Worm (Caenorhabditis elegans) whole organism, L4 larva: ENCODE measurements around the gene F10E7.11.

Experiments used
- ama-1 ChIP-seq: fragments of 150-350 bp; optimal IDR thresholded peaks from 2 replicates; lab custom pipeline; 2014; ENCODE audit warnings: inconsistent platforms, mixed read lengths
- lin-39 ChIP-seq: fragments of 150-350 bp; optimal IDR thresholded peaks from 2 replicates; lab custom pipeline; 2014; ENCODE audit warnings: missing biosample characterization, missing genetic modification reagents, missing genetic modification characterization
- nhr-77 ChIP-seq: fragments of 150-350 bp; optimal IDR thresholded peaks from 2 replicates; lab custom pipeline; 2014; ENCODE audit warnings: missing biosample characterization, missing genetic modification characterization
- saeg-2 ChIP-seq: fragments of 200-800 bp; sonication (Bioruptor generic); IDR thresholded peaks from 2 replicates; pipeline ENCODE4 v1.3.6; 2022; ENCODE audit warnings: missing genetic modification reagents, missing genetic modification characterization, missing compliant biosample characterization

DNA sequence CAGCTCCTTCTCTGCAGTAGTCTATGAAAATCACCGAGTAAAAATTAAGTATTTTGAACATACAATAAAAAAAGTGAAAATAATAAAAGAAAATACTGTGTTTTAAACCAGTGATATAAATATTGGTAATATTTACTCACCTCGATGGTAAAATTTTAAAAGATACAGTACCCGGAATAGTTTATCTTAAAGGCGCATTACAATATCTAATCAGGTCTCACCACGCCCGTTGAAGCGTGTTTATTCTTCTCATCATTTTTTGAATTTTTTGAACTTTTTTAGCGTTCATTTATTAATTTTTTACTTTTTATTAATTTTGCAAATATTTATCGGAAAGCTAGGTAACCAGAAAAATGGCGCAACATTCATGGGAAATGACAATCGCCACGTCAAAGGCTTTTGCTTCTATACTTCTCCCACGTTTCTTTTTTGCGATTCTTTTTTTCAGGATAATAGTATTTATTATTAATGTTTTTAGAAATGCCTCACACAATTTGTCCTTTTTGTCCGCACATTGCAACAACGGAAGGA, 865 bp downstream of the F10E7.11 start, which contains the start of gene F10E7.2:
- TF ChIP-seq saeg-2 (GFP tag; lab: Robert Waterston, UW) (no peak), nhr-77 (tag; lab: Kevin White, UChicago) (no peak), ama-1 (lab: Kevin White, UChicago) (no peak), lin-39 (no peak)
